Worm (Caenorhabditis elegans) whole organism, midembryonic: ENCODE results near the gene gid-8.

Experiments used
- T22C8.4 ChIP-seq: fragments of 200-800 bp; sonication (Bioruptor generic); IDR thresholded peaks from 2 replicates; pipeline ENCODE4 v1.3.6; 2022; ENCODE audit warnings: missing genetic modification characterization, missing compliant biosample characterization
- cog-1 ChIP-seq: sonication (generic microtip); optimal IDR thresholded peaks from 2 replicates; lab custom pipeline; 2016; ENCODE audit warnings: missing genetic modification characterization, missing compliant biosample characterization
- flt-1 ChIP-seq: fragments of 200-800 bp; sonication (Bioruptor generic); IDR thresholded peaks from 2 replicates; pipeline ENCODE4 v1.3.6; 2022; ENCODE audit warnings: missing genetic modification characterization, missing compliant biosample characterization
- klf-2 ChIP-seq: fragments of 200-800 bp; sonication (Bioruptor generic); conservative IDR thresholded peaks from 2 replicates; pipeline ENCODE4 v1.3.6; 2022; ENCODE audit warnings: missing genetic modification reagents, missing genetic modification characterization, missing compliant biosample characterization
- med-1 ChIP-seq: sonication (generic microtip); optimal IDR thresholded peaks from 2 replicates; lab custom pipeline; 2017; ENCODE audit warnings: missing genetic modification characterization, mild to moderate bottlenecking, missing compliant biosample characterization, antibody characterized with exemption, missing genetic modification reagents; ENCODE audit not compliant: insufficient read depth
- ref-1 ChIP-seq: fragments of 200-800 bp; sonication (Bioruptor generic); conservative IDR thresholded peaks from 2 replicates; pipeline ENCODE4 v1.3.6; 2022; ENCODE audit warnings: missing genetic modification reagents, missing genetic modification characterization, missing compliant biosample characterization
- tab-1 ChIP-seq: fragments of 200-800 bp; sonication (Bioruptor generic); IDR thresholded peaks from 2 replicates; pipeline ENCODE4 v1.3.6; 2022; ENCODE audit warnings: missing genetic modification characterization, missing compliant biosample characterization
- ztf-23 ChIP-seq: fragments of 200-800 bp; sonication (Bioruptor generic); IDR thresholded peaks from 2 replicates; pipeline ENCODE4 v1.3.6; 2022; ENCODE audit warnings: missing genetic modification reagents, missing genetic modification characterization, missing compliant biosample characterization
- ztf-29 ChIP-seq: fragments of 200-800 bp; sonication (Bioruptor generic); IDR thresholded peaks from 2 replicates; pipeline ENCODE4 v1.3.6; 2022; ENCODE audit warnings: missing genetic modification reagents, missing genetic modification characterization, missing compliant biosample characterization

DNA sequence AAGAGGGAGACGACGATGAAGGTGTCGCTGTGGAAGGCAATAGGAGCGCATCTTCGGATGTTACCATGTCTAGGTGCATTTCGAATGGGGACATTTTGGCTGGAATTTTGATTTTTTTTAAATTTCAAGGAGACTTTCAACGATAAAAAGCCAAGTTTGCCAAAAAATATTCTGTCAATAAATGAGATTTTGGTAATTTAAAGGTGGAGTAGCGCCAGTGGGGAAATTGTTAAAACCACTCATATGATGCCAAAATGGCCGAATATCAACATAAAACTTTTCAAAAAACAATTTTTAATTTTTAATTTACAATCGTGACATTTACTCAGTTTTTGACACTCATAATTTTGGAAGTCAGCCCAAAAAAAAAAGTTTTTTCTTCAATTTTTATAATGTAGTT lies 44.0 kb downstream of the gid-8 start, which contains the start of gene nhr-260:
- TF ChIP-seq ref-1 (GFP tag; lab: Robert Waterston, UW) (no peak), tab-1 (no peak), ztf-23 (no peak), cog-1 (tag; lab: Kevin White, UChicago) (no peak), klf-2 (GFP tag; lab: Robert Waterston, UW) (no peak), flt-1 (GFP tag; lab: Robert Waterston, UW) (no peak), ztf-29 (GFP tag; lab: Robert Waterston, UW) (no peak), T22C8.4 (no peak), med-1 (GFP tag; lab: Kevin White, UChicago) (no peak)
